Worm (Caenorhabditis elegans): ENCODE data around the gene Y53G8B.2.

DNA sequence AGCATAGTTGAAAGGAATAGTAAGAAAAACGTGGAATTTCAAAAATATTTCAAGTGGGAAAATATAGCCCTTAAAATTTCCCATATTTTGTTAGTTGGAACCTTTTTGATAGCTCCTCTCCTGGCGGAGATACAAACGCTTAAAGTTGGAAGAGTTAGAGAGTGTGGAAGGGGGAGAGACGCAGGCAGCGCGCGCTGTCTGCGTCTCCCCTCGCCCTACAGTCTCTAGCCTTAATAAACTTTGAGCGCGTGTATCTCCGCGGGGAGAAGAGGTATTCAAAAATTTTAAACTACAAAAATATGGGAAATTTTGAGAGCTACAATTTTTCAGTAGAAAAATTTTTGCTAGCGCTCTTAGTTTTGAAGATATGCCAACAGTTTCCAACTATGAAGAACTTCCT is 39.2 kb downstream of the Y53G8B.2 start:
- no peak for TF ChIP-seq ama-1 (optimal IDR thresholded peaks at IDR 0.05)
- TF ChIP-seq scrt-1 (GFP tag; IDR thresholded peaks at IDR 0.05): no peak
- no peak for TF ChIP-seq ceh-36 (tag; optimal IDR thresholded peaks at IDR 0.05)
- TF ChIP-seq tbx-37 (GFP tag; conservative IDR thresholded peaks at IDR 0.05): no peak
- no peak for TF ChIP-seq aly-1 (tag; optimal IDR thresholded peaks at IDR 0.05)
- TF ChIP-seq tra-4 (tag; optimal IDR thresholded peaks at IDR 0.05): no peak
- TF ChIP-seq pes-1 (GFP tag; IDR thresholded peaks at IDR 0.05): no peak
- TF ChIP-seq flt-1 (GFP tag; IDR thresholded peaks at IDR 0.05): no peak
- no peak for TF ChIP-seq sea-1 (GFP tag; conservative IDR thresholded peaks at IDR 0.05)
- TF ChIP-seq hmg-4 (GFP tag; optimal IDR thresholded peaks at IDR 0.05): no peak
- TF ChIP-seq hmbx-1 (tag; optimal IDR thresholded peaks at IDR 0.05): no peak
- TF ChIP-seq B0310.2 (tag; optimal IDR thresholded peaks at IDR 0.05): no peak

Data from whole organism, early embryonic.